Worm (Caenorhabditis elegans): ENCODE results near the gene lntl-1.

- no peak for TF ChIP-seq athp-1 (tag; optimal IDR thresholded peaks at IDR 0.05)
- TF ChIP-seq die-1 (tag; optimal IDR thresholded peaks at IDR 0.05): no peak
- TF ChIP-seq lsl-1 (GFP tag; optimal IDR thresholded peaks at IDR 0.05): no peak
- no peak for TF ChIP-seq egl-18 (GFP tag; IDR thresholded peaks at IDR 0.05)
- TF ChIP-seq chd-7 (tag; optimal IDR thresholded peaks at IDR 0.05): no peak
- no peak for TF ChIP-seq snpc-1.1 (tag; optimal IDR thresholded peaks at IDR 0.05; ENCODE audit: insufficient read depth)
Measured at ce11 chrIV:5780234-5780788, 26.6 kb downstream of the lntl-1 start.
